Worm (Caenorhabditis elegans) whole organism, L3 larva: Measurements from ENCODE around the gene abhd-14.

Experiments used
- R02D3.7 ChIP-seq: fragments of 150-350 bp; optimal IDR thresholded peaks from 2 replicates; lab custom pipeline; 2014; ENCODE audit warnings: missing biosample characterization, missing genetic modification characterization
- ZK546.5 ChIP-seq: sonication (generic microtip); optimal IDR thresholded peaks from 2 replicates; lab custom pipeline; 2017; ENCODE audit warnings: missing biosample characterization, missing genetic modification characterization
- aly-2 ChIP-seq: fragments of 150-350 bp; optimal IDR thresholded peaks from 2 replicates; lab custom pipeline; 2014; ENCODE audit warnings: missing biosample characterization, missing genetic modification characterization
- ama-1 ChIP-seq: fragments of 150-350 bp; optimal IDR thresholded peaks from 2 replicates; lab custom pipeline; 2018
- ceh-16 ChIP-seq: sonication (generic microtip); optimal IDR thresholded peaks from 2 replicates; lab custom pipeline; 2017; ENCODE audit warnings: missing biosample characterization, missing genetic modification characterization
- ceh-82 ChIP-seq: fragments of 150-350 bp; optimal IDR thresholded peaks from 2 replicates; lab custom pipeline; 2014; ENCODE audit warnings: missing biosample characterization, missing genetic modification characterization
- ceh-9 ChIP-seq: sonication (generic microtip); optimal IDR thresholded peaks from 2 replicates; lab custom pipeline; 2018; ENCODE audit warnings: missing biosample characterization, missing genetic modification characterization
- daf-12 ChIP-seq: fragments of 150-350 bp; optimal IDR thresholded peaks from 2 replicates; lab custom pipeline; 2014; ENCODE audit warnings: missing biosample characterization, missing genetic modification reagents, missing genetic modification characterization
- egl-27 ChIP-seq: sonication (generic microtip); optimal IDR thresholded peaks from 4 replicates; lab custom pipeline; 2017; ENCODE audit warnings: missing biosample characterization, missing genetic modification reagents, missing genetic modification characterization
- egl-5 ChIP-seq: fragments of 150-350 bp; optimal IDR thresholded peaks from 2 replicates; lab custom pipeline; 2017; ENCODE audit warnings: missing biosample characterization, missing genetic modification reagents, missing genetic modification characterization, inconsistent platforms
- elt-1 ChIP-seq: fragments of 150-350 bp; optimal IDR thresholded peaks from 2 replicates; lab custom pipeline; 2014; ENCODE audit warnings: missing biosample characterization, missing genetic modification characterization
- elt-2 ChIP-seq: sonication (generic microtip); optimal IDR thresholded peaks from 2 replicates; lab custom pipeline; 2016; ENCODE audit warnings: missing genetic modification reagents, mild to moderate bottlenecking, missing genetic modification characterization, missing compliant biosample characterization
- elt-3 ChIP-seq, 3 experiments: fragments of 150-350 bp in 1 of 3; sonication (generic microtip) in 2 of 3; optimal IDR thresholded peaks; 2 replicates in 2 of 3; 4 replicates in 1 of 3; lab custom pipeline; 2014 to 2017; ENCODE audit warnings: missing biosample characterization in 3 of 3, missing genetic modification characterization in 3 of 3
- eor-1 ChIP-seq, 2 experiments: fragments of 150-350 bp; optimal IDR thresholded peaks; 2 replicates each; lab custom pipeline; 2014 to 2018; ENCODE audit warnings: missing biosample characterization in 2 of 2, missing genetic modification characterization in 2 of 2
- fkh-2 ChIP-seq: fragments of 150-350 bp; optimal IDR thresholded peaks from 2 replicates; lab custom pipeline; 2014; ENCODE audit warnings: missing biosample characterization, missing genetic modification reagents, missing genetic modification characterization
- hmg-11 ChIP-seq: sonication (generic microtip); optimal IDR thresholded peaks from 2 replicates; lab custom pipeline; 2016; ENCODE audit warnings: missing genetic modification characterization, missing compliant biosample characterization
- jun-1 ChIP-seq: fragments of 150-350 bp; optimal IDR thresholded peaks from 2 replicates; lab custom pipeline; 2014; ENCODE audit warnings: missing biosample characterization, missing genetic modification reagents, missing genetic modification characterization
- lin-39 ChIP-seq: fragments of 150-350 bp; optimal IDR thresholded peaks from 2 replicates; lab custom pipeline; 2018; ENCODE audit warnings: missing biosample characterization, missing genetic modification reagents, missing genetic modification characterization
- lsy-12 ChIP-seq: sonication (generic microtip); optimal IDR thresholded peaks from 2 replicates; lab custom pipeline; 2016; ENCODE audit warnings: mild to moderate bottlenecking, missing genetic modification characterization, missing compliant biosample characterization
- mdl-1 ChIP-seq: fragments of 150-350 bp; optimal IDR thresholded peaks from 2 replicates; lab custom pipeline; 2014; ENCODE audit warnings: missing biosample characterization, missing genetic modification characterization
- mml-1 ChIP-seq: fragments of 150-350 bp; sonication (generic microtip); optimal IDR thresholded peaks from 3 replicates; lab custom pipeline; 2014; ENCODE audit warnings: missing biosample characterization, missing genetic modification characterization
- nfya-1 ChIP-seq: sonication (generic microtip); optimal IDR thresholded peaks from 2 replicates; lab custom pipeline; 2017; ENCODE audit warnings: missing genetic modification characterization, mild to moderate bottlenecking, missing compliant biosample characterization, antibody characterized with exemption, moderate library complexity; ENCODE audit not compliant: insufficient read depth
- nhr-11 ChIP-seq: fragments of 150-350 bp; optimal IDR thresholded peaks from 2 replicates; lab custom pipeline; 2014; ENCODE audit warnings: missing biosample characterization, missing genetic modification characterization
- nhr-12 ChIP-seq: fragments of 150-350 bp; optimal IDR thresholded peaks from 2 replicates; lab custom pipeline; 2014; ENCODE audit warnings: missing biosample characterization, missing genetic modification characterization
- nhr-23 ChIP-seq: fragments of 150-350 bp; optimal IDR thresholded peaks from 2 replicates; lab custom pipeline; 2014; ENCODE audit warnings: missing biosample characterization, missing genetic modification reagents, missing genetic modification characterization
- nhr-237 ChIP-seq: fragments of 150-350 bp; optimal IDR thresholded peaks from 2 replicates; lab custom pipeline; 2014; ENCODE audit warnings: missing biosample characterization, missing genetic modification characterization
- nhr-25 ChIP-seq: sonication (generic microtip); optimal IDR thresholded peaks from 2 replicates; lab custom pipeline; 2017; ENCODE audit warnings: missing biosample characterization, missing genetic modification characterization
- nhr-28 ChIP-seq: fragments of 150-350 bp; optimal IDR thresholded peaks from 2 replicates; lab custom pipeline; 2014; ENCODE audit warnings: missing biosample characterization, missing genetic modification characterization
- nhr-43 ChIP-seq: sonication (generic microtip); optimal IDR thresholded peaks from 2 replicates; lab custom pipeline; 2016; ENCODE audit warnings: mild to moderate bottlenecking, missing genetic modification characterization, missing compliant biosample characterization; ENCODE audit not compliant: poor library complexity, severe bottlenecking
- nhr-67 ChIP-seq: fragments of 150-350 bp; optimal IDR thresholded peaks from 2 replicates; lab custom pipeline; 2014; ENCODE audit warnings: missing biosample characterization, missing genetic modification characterization
- nhr-76 ChIP-seq: fragments of 150-350 bp; sonication (generic microtip); optimal IDR thresholded peaks from 5 replicates; lab custom pipeline; 2014; ENCODE audit warnings: missing biosample characterization, missing genetic modification characterization
- nhr-77 ChIP-seq: fragments of 150-350 bp; optimal IDR thresholded peaks from 2 replicates; lab custom pipeline; 2014; ENCODE audit warnings: missing biosample characterization, missing genetic modification characterization
- pha-4 ChIP-seq: fragments of 150-350 bp; optimal IDR thresholded peaks from 2 replicates; lab custom pipeline; 2014; ENCODE audit warnings: missing biosample characterization, missing genetic modification reagents, missing genetic modification characterization
- pqm-1 ChIP-seq: fragments of 150-350 bp; optimal IDR thresholded peaks from 2 replicates; lab custom pipeline; 2017; ENCODE audit warnings: missing biosample characterization, missing genetic modification characterization, inconsistent platforms
- sea-2 ChIP-seq: fragments of 150-350 bp; sonication (generic microtip); optimal IDR thresholded peaks from 4 replicates; lab custom pipeline; 2014; ENCODE audit warnings: missing biosample characterization, missing genetic modification reagents, missing genetic modification characterization
- skn-1 ChIP-seq: fragments of 150-350 bp; optimal IDR thresholded peaks from 2 replicates; lab custom pipeline; 2014; ENCODE audit warnings: missing biosample characterization, missing genetic modification characterization
- snpc-4 ChIP-seq: fragments of 150-350 bp; optimal IDR thresholded peaks from 2 replicates; lab custom pipeline; 2014; ENCODE audit warnings: missing biosample characterization, missing genetic modification characterization
- tbx-2 ChIP-seq: sonication (generic microtip); optimal IDR thresholded peaks from 2 replicates; lab custom pipeline; 2016; ENCODE audit warnings: mild to moderate bottlenecking, missing genetic modification characterization, missing compliant biosample characterization
- unc-62 ChIP-seq: fragments of 150-350 bp; sonication (generic microtip); optimal IDR thresholded peaks from 4 replicates; lab custom pipeline; 2014; ENCODE audit warnings: missing biosample characterization, missing genetic modification reagents, missing genetic modification characterization
- zag-1 ChIP-seq: fragments of 150-350 bp; optimal IDR thresholded peaks from 2 replicates; lab custom pipeline; 2014; ENCODE audit warnings: missing biosample characterization, missing genetic modification characterization
- ztf-11 ChIP-seq: fragments of 150-350 bp; optimal IDR thresholded peaks from 2 replicates; lab custom pipeline; 2014; ENCODE audit warnings: missing biosample characterization, missing genetic modification characterization
- ztf-4 ChIP-seq: fragments of 150-350 bp; optimal IDR thresholded peaks from 2 replicates; lab custom pipeline; 2014; ENCODE audit warnings: missing biosample characterization, missing genetic modification characterization

abhd-14 gene

DNA sequence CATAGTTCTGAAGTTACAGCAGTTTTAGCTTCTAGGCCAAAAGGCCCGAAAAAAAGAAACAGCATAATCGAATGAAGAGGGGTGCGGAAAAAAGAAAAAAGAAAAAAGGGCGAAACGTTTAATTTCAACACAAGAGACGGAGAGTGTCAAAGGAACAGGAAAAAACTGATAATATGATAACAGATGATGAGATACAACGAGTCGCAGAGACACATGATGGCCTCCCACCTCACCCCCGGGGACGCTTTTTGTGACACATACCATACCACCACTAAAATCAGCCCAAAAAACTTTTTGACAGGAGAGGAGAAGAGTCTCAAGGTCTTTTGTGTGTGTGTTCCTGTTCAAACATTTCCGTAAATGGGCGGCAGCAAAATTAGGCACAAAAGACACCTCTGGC is 5.3 kb upstream of the abhd-14 start:
- TF ChIP-seq skn-1 (peak; percentile 24), jun-1 (tag; lab: Kevin White, UChicago) (peak; percentile 36), elt-2 (peak; percentile 84), hmg-11 (tag; lab: Kevin White, UChicago) (peak; percentile 38), pqm-1 (peak; percentile 67), eor-1 (tag; optimal IDR thresholded peaks at IDR 0.05; lab: Kevin White, UChicago) (no peak), snpc-4 (tag; lab: Kevin White, UChicago) (peak; percentile 15), nhr-76 (tag; lab: Kevin White, UChicago) (no peak), sea-2 (GFP tag; lab: Kevin White, UChicago) (no peak), nfya-1 (peak; percentile 18), nhr-12 (tag; lab: Kevin White, UChicago) (no peak), nhr-25 (tag; lab: Kevin White, UChicago) (peak; percentile 12)

DNA sequence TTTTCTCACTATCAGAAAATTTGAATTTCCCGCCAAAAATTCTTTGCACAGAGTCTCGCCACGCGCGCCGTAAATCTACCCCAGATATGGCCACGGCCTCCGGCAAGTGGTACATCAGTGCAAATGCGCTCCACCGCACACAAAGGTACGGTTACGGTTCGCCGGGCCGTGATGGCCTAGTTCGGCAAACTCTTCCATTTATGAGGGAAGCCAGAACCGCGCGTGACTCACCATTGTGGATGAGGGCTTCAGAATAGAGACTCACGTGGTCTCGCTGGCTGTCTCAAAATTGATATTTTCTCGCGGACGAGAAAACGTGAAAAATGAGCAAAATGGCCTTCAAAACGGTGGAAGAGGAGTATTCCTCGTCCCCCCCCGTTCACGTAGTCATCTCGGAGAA is 10.0 kb downstream of the abhd-14 start:
- TF ChIP-seq nhr-67 (tag; lab: Kevin White, UChicago) (no peak), hmg-11 (tag; lab: Kevin White, UChicago) (no peak), unc-62 (GFP tag; lab: Kevin White, UChicago) (no peak), sea-2 (GFP tag; lab: Kevin White, UChicago) (no peak), ZK546.5 (tag; lab: Kevin White, UChicago) (no peak), ama-1 (lab: Kevin White, UChicago) (no peak), fkh-2 (tag; lab: Kevin White, UChicago) (no peak), skn-1 (no peak), lin-39 (tag; lab: Kevin White, UChicago) (no peak), tbx-2 (no peak), ceh-9 (no peak), pqm-1 (no peak), egl-5 (tag; lab: Kevin White, UChicago) (no peak), nfya-1 (no peak), ztf-11 (tag; lab: Kevin White, UChicago) (no peak), mdl-1 (tag; lab: Kevin White, UChicago) (no peak), nhr-76 (tag; lab: Kevin White, UChicago) (no peak), elt-1 (tag; lab: Kevin White, UChicago) (no peak), mml-1 (tag; lab: Kevin White, UChicago) (no peak), nhr-23 (no peak)
- TF ChIP-seq, all 47 proteins: peak for 0

- no peak for TF ChIP-seq egl-27 (tag; lab: Kevin White, UChicago)
- no peak for TF ChIP-seq tbx-2
- TF ChIP-seq nhr-12 (tag; lab: Kevin White, UChicago) = no peak
- TF ChIP-seq eor-1 (tag; optimal IDR thresholded peaks at IDR 0.05; lab: Kevin White, UChicago) = no peak
- TF ChIP-seq nhr-67 (tag; lab: Kevin White, UChicago) = no peak
- no peak for TF ChIP-seq pqm-1
- no peak for TF ChIP-seq nhr-77
Measured at ce11 chrIV:1015430-1015829, 14.4 kb downstream of the abhd-14 start.

ce11 chrIV:1013233-1013798 is 16.5 kb downstream of the abhd-14 start:
- TF ChIP-seq ztf-4 = no peak

- TF ChIP-seq nhr-25 (tag; lab: Kevin White, UChicago) = peak; percentile 71
- TF ChIP-seq R02D3.7 (tag; lab: Kevin White, UChicago) = peak; percentile 66
- no peak for TF ChIP-seq nhr-12 (tag; lab: Kevin White, UChicago)
- TF ChIP-seq egl-5 (tag; lab: Kevin White, UChicago) = peak; percentile 99
- TF ChIP-seq elt-2 = peak; percentile 54
- no peak for TF ChIP-seq ceh-82 (tag; lab: Kevin White, UChicago)
- TF ChIP-seq nhr-43 (tag; lab: Kevin White, UChicago) = no peak
- peak; percentile 26 for TF ChIP-seq mdl-1 (tag; lab: Kevin White, UChicago)
- no peak for TF ChIP-seq ceh-16 (tag; lab: Kevin White, UChicago)
- no peak for TF ChIP-seq ZK546.5 (tag; lab: Kevin White, UChicago)
- TF ChIP-seq nhr-23 = peak; percentile 84
- peak; percentile 94 for TF ChIP-seq ama-1 (lab: Kevin White, UChicago)
- no peak for TF ChIP-seq nhr-237
- TF ChIP-seq daf-12 (tag; lab: Kevin White, UChicago) = no peak
- no peak for TF ChIP-seq nhr-11
- TF ChIP-seq ceh-9 = no peak
- TF ChIP-seq nhr-67 (tag; lab: Kevin White, UChicago) = no peak
- no peak for TF ChIP-seq nhr-28
- peak; percentile 87 for TF ChIP-seq skn-1
- peak; percentile 21 for TF ChIP-seq tbx-2
- TF ChIP-seq ztf-11 (tag; lab: Kevin White, UChicago) = no peak
- no peak for TF ChIP-seq zag-1 (tag; lab: Kevin White, UChicago)
- peak; percentile 63 for TF ChIP-seq lsy-12 (tag; lab: Kevin White, UChicago)
- no peak for TF ChIP-seq nhr-76 (tag; lab: Kevin White, UChicago)
- TF ChIP-seq elt-1 (tag; lab: Kevin White, UChicago) = no peak
- no peak for TF ChIP-seq sea-2 (GFP tag; lab: Kevin White, UChicago)
- TF ChIP-seq unc-62 (GFP tag; lab: Kevin White, UChicago) = no peak
- TF ChIP-seq fkh-2 (tag; lab: Kevin White, UChicago) = no peak
- no peak for TF ChIP-seq aly-2 (tag; lab: Kevin White, UChicago)
- no peak for TF ChIP-seq eor-1 (tag; optimal IDR thresholded peaks at IDR 0.05; lab: Kevin White, UChicago)
- peak; percentile 63 for TF ChIP-seq hmg-11 (tag; lab: Kevin White, UChicago)
- no peak for TF ChIP-seq elt-3 (tag; optimal IDR thresholded peaks at IDR 0.05; lab: Kevin White, UChicago)
- peak; percentile 95 for TF ChIP-seq pha-4 (tag; lab: Kevin White, UChicago)
Measured at ce11 chrIV:1012447-1012846, 17.4 kb downstream of the abhd-14 start, which contains the start of gene rbm-39. Gene rbm-39, plus strand, starts transcription at chrIV:1012624.
